Fruit fly (Drosophila melanogaster) Kc167 (cell line): ENCODE data around the gene CG8010.

Source experiments
- h ChIP-seq: fragments of >200 bp; optimal IDR thresholded peaks from 3 replicates; lab custom pipeline; 2018; ENCODE audit warnings: missing external identifiers
- psq ChIP-seq: fragments of >200 bp; optimal IDR thresholded peaks from 2 replicates; lab custom pipeline; 2017; ENCODE audit warnings: missing external identifiers
- ttk ChIP-seq: sonication (Bioruptor generic); optimal IDR thresholded peaks from 2 replicates; lab custom pipeline; 2017; ENCODE audit warnings: missing external identifiers

DNA sequence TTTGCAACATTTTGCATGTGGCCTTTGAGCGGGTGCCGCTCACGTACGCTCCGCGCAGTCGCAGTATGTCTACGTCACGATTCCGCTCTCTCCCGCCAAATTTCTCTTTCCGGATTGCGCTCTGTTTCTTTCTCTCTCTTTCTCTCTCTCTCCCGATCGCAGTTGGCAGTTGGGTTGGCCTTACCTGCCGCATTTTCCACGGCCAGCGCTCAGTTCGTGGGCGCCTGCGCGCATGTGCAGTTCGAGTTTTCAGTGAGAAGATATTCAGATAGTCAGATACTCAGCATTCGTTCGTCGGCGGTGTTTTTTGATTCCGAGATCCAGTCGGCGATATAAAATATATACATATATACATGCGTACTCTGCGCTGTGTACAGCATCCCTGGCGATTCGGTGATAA lies 48.3 kb downstream of the CG8010 start, which contains the start of gene CG7884:
- TF ChIP-seq ttk (lab: Kevin White, UChicago) (no peak), psq (no peak), h (lab: Kevin White, UChicago) (no peak)
